Fruit fly (Drosophila melanogaster) whole organism, embryonic: ENCODE data around the gene kay.

Source experiments
- Antp ChIP-seq: fragments of 200-800 bp; sonication (Bioruptor generic); optimal IDR thresholded peaks from 3 replicates; lab custom pipeline; 2016; ENCODE audit warnings: missing biosample characterization, missing genetic modification characterization
- B-H1 ChIP-seq: fragments of 200-800 bp; sonication (Bioruptor generic); IDR thresholded peaks from 3 replicates; pipeline ENCODE4 v1.3.6; 2022; ENCODE audit warnings: missing biosample characterization, missing genetic modification characterization
- Blimp-1 ChIP-seq: fragments of 200-800 bp; sonication (Bioruptor generic); optimal IDR thresholded peaks from 3 replicates; lab custom pipeline; 2018; ENCODE audit warnings: missing biosample characterization, missing genetic modification characterization, mild to moderate bottlenecking, moderate library complexity, missing genetic modification reagents
- CG10654 ChIP-seq: fragments of 200-800 bp; sonication (Bioruptor generic); optimal IDR thresholded peaks from 2 replicates; lab custom pipeline; 2016; ENCODE audit warnings: missing biosample characterization, missing genetic modification characterization
- CG12942 ChIP-seq: fragments of 200-800 bp; sonication (Bioruptor generic); optimal IDR thresholded peaks from 3 replicates; lab custom pipeline; 2016; ENCODE audit warnings: missing biosample characterization, missing genetic modification characterization
- CG14014 ChIP-seq: fragments of 200-800 bp; sonication (Bioruptor generic); IDR thresholded peaks from 2 replicates; pipeline ENCODE4 v1.3.6; 2022; ENCODE audit warnings: missing biosample characterization, missing genetic modification characterization
- CG14050 ChIP-seq: fragments of 200-800 bp; sonication (Bioruptor generic); IDR thresholded peaks from 3 replicates; pipeline ENCODE4 v1.3.6; 2022; ENCODE audit warnings: missing biosample characterization, missing genetic modification characterization
- CG14667 ChIP-seq: fragments of 200-800 bp; sonication (Bioruptor generic); IDR thresholded peaks from 2 replicates; pipeline ENCODE4 v1.3.6; 2022; ENCODE audit warnings: missing biosample characterization, missing genetic modification characterization
- CG15011 ChIP-seq: fragments of 200-800 bp; sonication (Bioruptor generic); optimal IDR thresholded peaks from 3 replicates; lab custom pipeline; 2018; ENCODE audit warnings: missing biosample characterization, mild to moderate bottlenecking, missing genetic modification characterization
- CG15073 ChIP-seq: fragments of 200-800 bp; sonication (Bioruptor generic); optimal IDR thresholded peaks from 2 replicates; lab custom pipeline; 2016; ENCODE audit warnings: missing biosample characterization, missing genetic modification characterization
- CG15269 ChIP-seq: fragments of 200-800 bp; sonication (Bioruptor generic); optimal IDR thresholded peaks from 2 replicates; lab custom pipeline; 2018; ENCODE audit warnings: missing biosample characterization, mild to moderate bottlenecking, missing genetic modification characterization, moderate library complexity
- CG2199 ChIP-seq: fragments of 200-800 bp; sonication (Bioruptor generic); IDR thresholded peaks from 3 replicates; pipeline ENCODE4 v1.3.6; 2022; ENCODE audit warnings: missing biosample characterization, missing genetic modification characterization
- CG30431 ChIP-seq: fragments of 200-800 bp; sonication (Bioruptor generic); optimal IDR thresholded peaks from 2 replicates; lab custom pipeline; 2017; ENCODE audit warnings: missing biosample characterization, missing genetic modification characterization
- CG31224 ChIP-seq: fragments of 200-800 bp; sonication (Bioruptor generic); IDR thresholded peaks from 2 replicates; pipeline ENCODE4 v1.3.6; 2022; ENCODE audit warnings: missing biosample characterization, missing genetic modification characterization
- CG4707 ChIP-seq: fragments of 200-800 bp; sonication (Bioruptor generic); optimal IDR thresholded peaks from 2 replicates; lab custom pipeline; 2018; ENCODE audit warnings: missing biosample characterization, mild to moderate bottlenecking, missing genetic modification characterization, moderate library complexity
- CG5245 ChIP-seq: fragments of 200-800 bp; sonication (Bioruptor generic); optimal IDR thresholded peaks from 3 replicates; lab custom pipeline; 2016; ENCODE audit warnings: missing biosample characterization, missing genetic modification characterization
- CG6175 ChIP-seq: fragments of 200-800 bp; sonication (Bioruptor generic); IDR thresholded peaks from 3 replicates; pipeline ENCODE4 v1.3.6; 2022; ENCODE audit warnings: missing biosample characterization, missing genetic modification characterization
- CG6765 ChIP-seq: fragments of 200-800 bp; sonication (Bioruptor generic); optimal IDR thresholded peaks from 3 replicates; lab custom pipeline; 2017; ENCODE audit warnings: missing biosample characterization, mild to moderate bottlenecking, missing genetic modification characterization
- CG9727 ChIP-seq: fragments of 200-800 bp; sonication (Bioruptor generic); optimal IDR thresholded peaks from 3 replicates; lab custom pipeline; 2017; ENCODE audit warnings: missing biosample characterization, mild to moderate bottlenecking, missing genetic modification characterization
- CrebB ChIP-seq: fragments of 200-800 bp; sonication (Bioruptor generic); optimal IDR thresholded peaks from 3 replicates; lab custom pipeline; 2018; ENCODE audit warnings: missing biosample characterization, mild to moderate bottlenecking, missing genetic modification characterization
- D ChIP-seq, 2 experiments: fragments of 200-800 bp in 1 of 2; fragments of >200 bp in 1 of 2; sonication (Bioruptor generic) in 1 of 2; optimal IDR thresholded peaks; 2 replicates in 1 of 2; 3 replicates in 1 of 2; lab custom pipeline; 2017; ENCODE audit warnings: mild to moderate bottlenecking in 1 of 2, missing biosample characterization in 1 of 2, missing genetic modification characterization in 1 of 2, missing genetic modification reagents in 1 of 2
- Deaf1 ChIP-seq: fragments of 200-800 bp; optimal IDR thresholded peaks from 3 replicates; lab custom pipeline; 2019; ENCODE audit warnings: missing biosample characterization, mild to moderate bottlenecking, missing genetic modification characterization, moderate library complexity
- Dip3 ChIP-seq: fragments of 200-800 bp; sonication (Bioruptor generic); optimal IDR thresholded peaks from 3 replicates; lab custom pipeline; 2016; ENCODE audit warnings: missing biosample characterization, missing genetic modification characterization
- Dref ChIP-seq: fragments of 200-800 bp; sonication (Bioruptor generic); IDR thresholded peaks from 2 replicates; pipeline ENCODE4 v1.3.6; 2022; ENCODE audit warnings: missing biosample characterization, missing genetic modification characterization
- Drgx ChIP-seq: fragments of 200-800 bp; sonication (Bioruptor generic); IDR thresholded peaks from 2 replicates; pipeline ENCODE4 v1.3.6; 2022; ENCODE audit warnings: missing biosample characterization, missing genetic modification characterization
- Elba2 ChIP-seq: fragments of 200-800 bp; sonication (Bioruptor generic); optimal IDR thresholded peaks from 3 replicates; lab custom pipeline; 2016; ENCODE audit warnings: missing biosample characterization, missing genetic modification characterization
- Ets97D ChIP-seq: fragments of 200-800 bp; sonication (Bioruptor generic); optimal IDR thresholded peaks from 3 replicates; lab custom pipeline; 2016; ENCODE audit warnings: missing biosample characterization, missing genetic modification characterization
- Hmx ChIP-seq: fragments of 200-800 bp; sonication (Bioruptor generic); optimal IDR thresholded peaks from 2 replicates; lab custom pipeline; 2016; ENCODE audit warnings: missing biosample characterization, missing genetic modification characterization
- Hr39 ChIP-seq: fragments of >200 bp; optimal IDR thresholded peaks from 2 replicates; lab custom pipeline; 2017
- Lim3 ChIP-seq: fragments of 200-800 bp; sonication (Bioruptor generic); IDR thresholded peaks from 2 replicates; pipeline ENCODE4 v1.3.6; 2022; ENCODE audit warnings: missing biosample characterization, missing genetic modification characterization
- Mad ChIP-seq: fragments of 200-800 bp; sonication (Bioruptor generic); optimal IDR thresholded peaks from 2 replicates; lab custom pipeline; 2016; ENCODE audit warnings: missing biosample characterization, missing genetic modification characterization
- Meics ChIP-seq: fragments of 200-800 bp; sonication (Bioruptor generic); optimal IDR thresholded peaks from 2 replicates; lab custom pipeline; 2017; ENCODE audit warnings: missing biosample characterization, mild to moderate bottlenecking, missing genetic modification characterization
- Nf-YB ChIP-seq: fragments of 200-800 bp; sonication (Bioruptor generic); optimal IDR thresholded peaks from 3 replicates; lab custom pipeline; 2019; ENCODE audit warnings: missing biosample characterization, mild to moderate bottlenecking, missing genetic modification characterization, moderate library complexity
- PHDP ChIP-seq: fragments of 200-800 bp; sonication (Bioruptor generic); optimal IDR thresholded peaks from 3 replicates; lab custom pipeline; 2018; ENCODE audit warnings: missing biosample characterization, mild to moderate bottlenecking, missing genetic modification characterization, moderate library complexity
- Pdp1 ChIP-seq, 2 experiments: fragments of 200-800 bp; sonication (Bioruptor generic); optimal IDR thresholded peaks; 3 replicates each; lab custom pipeline; 2016; ENCODE audit warnings: missing biosample characterization in 2 of 2, missing genetic modification characterization in 2 of 2, mild to moderate bottlenecking in 1 of 2, moderate library complexity in 1 of 2
- Ravus ChIP-seq: fragments of 200-800 bp; sonication (Bioruptor generic); IDR thresholded peaks from 2 replicates; pipeline ENCODE4 v1.3.6; 2022; ENCODE audit warnings: missing biosample characterization, missing genetic modification characterization
- Trl ChIP-seq, 3 experiments: fragments of >200 bp in 2 of 3; fragments of 200-800 bp in 1 of 3; sonication (Bioruptor generic) in 1 of 3; optimal IDR thresholded peaks; 2 replicates in 1 of 3; 3 replicates in 2 of 3; lab custom pipeline; 2016 to 2017; ENCODE audit warnings: missing biosample characterization in 1 of 3, missing genetic modification characterization in 1 of 3
- ab ChIP-seq: fragments of 200-800 bp; sonication (Bioruptor generic); optimal IDR thresholded peaks from 2 replicates; lab custom pipeline; 2016; ENCODE audit warnings: missing biosample characterization, missing genetic modification characterization
- ash1 ChIP-seq: fragments of 200-800 bp; sonication (Bioruptor generic); optimal IDR thresholded peaks from 2 replicates; lab custom pipeline; 2018; ENCODE audit warnings: missing biosample characterization, mild to moderate bottlenecking, missing genetic modification characterization
- croc ChIP-seq: fragments of 200-800 bp; sonication (Bioruptor generic); conservative IDR thresholded peaks from 3 replicates; pipeline ENCODE4 v1.3.6; 2022; ENCODE audit warnings: missing biosample characterization, missing genetic modification characterization
- dan ChIP-seq: fragments of 200-800 bp; sonication (Bioruptor generic); IDR thresholded peaks from 2 replicates; pipeline ENCODE4 v1.3.6; 2022; ENCODE audit warnings: missing biosample characterization, missing genetic modification characterization
- danr ChIP-seq: fragments of 200-800 bp; sonication (Bioruptor generic); IDR thresholded peaks from 2 replicates; pipeline ENCODE4 v1.3.6; 2022; ENCODE audit warnings: missing biosample characterization, missing genetic modification characterization
- emc ChIP-seq: fragments of 200-800 bp; sonication (Bioruptor generic); optimal IDR thresholded peaks from 2 replicates; lab custom pipeline; 2016; ENCODE audit warnings: missing biosample characterization, missing genetic modification characterization
- gce ChIP-seq: fragments of 200-800 bp; sonication (Bioruptor generic); IDR thresholded peaks from 3 replicates; pipeline ENCODE4 v1.3.6; 2022; ENCODE audit warnings: missing biosample characterization, missing genetic modification characterization
- gem ChIP-seq: fragments of 200-800 bp; sonication (Bioruptor generic); optimal IDR thresholded peaks from 2 replicates; lab custom pipeline; 2019; ENCODE audit warnings: missing biosample characterization, mild to moderate bottlenecking, missing genetic modification characterization, moderate library complexity
- gt ChIP-seq: fragments of 200-800 bp; sonication (Bioruptor generic); IDR thresholded peaks from 2 replicates; pipeline ENCODE4 v1.3.6; 2022; ENCODE audit warnings: missing biosample characterization, missing genetic modification characterization
- inv ChIP-seq: fragments of 200-800 bp; sonication (Bioruptor generic); IDR thresholded peaks from 2 replicates; pipeline ENCODE4 v1.3.6; 2022; ENCODE audit warnings: missing biosample characterization, missing genetic modification characterization; ENCODE audit not compliant: partially characterized antibody
- lmd ChIP-seq: fragments of 200-800 bp; sonication (Bioruptor generic); IDR thresholded peaks from 2 replicates; pipeline ENCODE4 v1.3.6; 2022; ENCODE audit warnings: missing biosample characterization, missing genetic modification characterization
- sob ChIP-seq: fragments of 200-800 bp; sonication (Bioruptor generic); IDR thresholded peaks from 2 replicates; pipeline ENCODE4 v1.3.6; 2022; ENCODE audit warnings: missing biosample characterization, missing genetic modification characterization
- sug ChIP-seq: fragments of 200-800 bp; optimal IDR thresholded peaks from 2 replicates; lab custom pipeline; 2019; ENCODE audit warnings: missing biosample characterization, mild to moderate bottlenecking, missing genetic modification characterization, moderate library complexity
- trh ChIP-seq: fragments of 200-800 bp; sonication (Bioruptor generic); optimal IDR thresholded peaks from 2 replicates; lab custom pipeline; 2016; ENCODE audit warnings: missing biosample characterization, missing genetic modification characterization
- unc-4 ChIP-seq: fragments of 200-800 bp; sonication (Bioruptor generic); IDR thresholded peaks from 2 replicates; pipeline ENCODE4 v1.3.6; 2022; ENCODE audit warnings: missing biosample characterization, missing genetic modification characterization; ENCODE audit not compliant: partially characterized antibody

The kay gene

DNA sequence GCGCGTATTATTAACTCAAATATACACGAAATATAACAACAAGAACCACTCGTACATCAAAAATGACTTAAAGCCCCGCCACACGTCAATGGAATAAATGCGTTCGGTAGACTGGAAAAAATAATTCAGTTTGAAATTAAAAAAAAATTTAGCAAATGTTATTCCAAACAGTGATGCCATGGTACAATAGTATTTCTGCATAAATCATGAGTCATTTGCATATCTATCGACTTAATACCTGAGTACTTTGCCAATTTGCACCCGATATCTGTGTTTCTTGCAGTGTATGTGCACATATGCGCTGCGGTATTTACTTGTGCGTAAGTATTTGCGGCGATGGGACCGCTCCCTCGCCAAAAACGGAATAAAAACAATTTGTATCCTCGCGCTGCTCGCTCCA lies 2.6 kb upstream of the kay start (continued):
- TF ChIP-seq ab (peak; percentile 34), Drgx (GFP tag; lab: Robert Waterston, UW) (peak; percentile 76), Mad (GFP tag; lab: Kevin White, UChicago) (no peak), Ravus (GFP tag; lab: Robert Waterston, UW) (no peak), CG5245 (GFP tag; lab: Kevin White, UChicago) (no peak), D (optimal IDR thresholded peaks at IDR 0.05; lab: Kevin White, UChicago) (no peak), D (GFP tag; optimal IDR thresholded peaks at IDR 0.05; lab: Kevin White, UChicago) (no peak), inv (GFP tag; lab: Robert Waterston, UW) (no peak), CG12942 (GFP tag; lab: Kevin White, UChicago) (no peak), lmd (GFP tag; lab: Robert Waterston, UW) (0 out of 2 replicates have a peak, but pooled peaks have one; percentile 27), PHDP (tag; lab: Kevin White, UChicago) (peak; percentile 26), ash1 (GFP tag; lab: Kevin White, UChicago) (no peak), unc-4 (GFP tag; lab: Robert Waterston, UW) (no peak), sob (no peak), gt (GFP tag; lab: Robert Waterston, UW) (no peak), Dip3 (GFP tag; lab: Kevin White, UChicago) (no peak), CG14050 (GFP tag; lab: Robert Waterston, UW) (no peak), CG15011 (GFP tag; lab: Kevin White, UChicago) (no peak), CG10654 (GFP tag; lab: Kevin White, UChicago) (peak; percentile 39), gem (tag; lab: Kevin White, UChicago) (peak; percentile 60), Hmx (GFP tag; lab: Kevin White, UChicago) (no peak), CG15073 (GFP tag; lab: Kevin White, UChicago) (no peak), CG2199 (GFP tag; lab: Robert Waterston, UW) (no peak), danr (GFP tag; lab: Robert Waterston, UW) (no peak), emc (GFP tag; lab: Kevin White, UChicago) (no peak), dan (GFP tag; lab: Robert Waterston, UW) (no peak), trh (GFP tag; lab: Kevin White, UChicago) (no peak), CG4707 (no peak), gce (GFP tag; lab: Robert Waterston, UW) (no peak), Nf-YB (GFP tag; lab: Kevin White, UChicago) (no peak), CG15269 (tag; lab: Kevin White, UChicago) (peak; percentile 19), Meics (GFP tag; lab: Kevin White, UChicago) (no peak), Deaf1 (no peak), B-H1 (GFP tag; lab: Robert Waterston, UW) (no peak), CrebB (tag; lab: Kevin White, UChicago) (no peak), Hr39 (no peak), croc (GFP tag; lab: Robert Waterston, UW) (no peak), Lim3 (GFP tag; lab: Robert Waterston, UW) (no peak), CG31224 (GFP tag; lab: Robert Waterston, UW) (no peak), Blimp-1 (GFP tag; lab: Kevin White, UChicago) (peak; percentile 39), Antp (GFP tag; lab: Kevin White, UChicago) (no peak), Elba2 (no peak), Trl (optimal IDR thresholded peaks at IDR 0.05; lab: Kevin White, UChicago) (no peak), Trl (GFP tag; optimal IDR thresholded peaks at IDR 0.05; lab: Kevin White, UChicago) (no peak), sug (no peak), Pdp1 (GFP tag; optimal IDR thresholded peaks at IDR 0.05; lab: Kevin White, UChicago) (peak; percentile 7 to 8), CG14667 (no peak), CG6175 (GFP tag; lab: Robert Waterston, UW) (no peak), CG9727 (GFP tag; lab: Kevin White, UChicago) (peak; percentile 17), Dref (no peak), CG30431 (GFP tag; lab: Kevin White, UChicago) (peak; percentile 15), CG6765 (no peak), CG14014 (GFP tag; lab: Robert Waterston, UW) (peak; percentile 30; the same call in 1 of the 2 replicates), Ets97D (peak; percentile 4)
